Fruit fly (Drosophila melanogaster): ENCODE data around the gene CG33995.

The CG33995 gene

DNA sequence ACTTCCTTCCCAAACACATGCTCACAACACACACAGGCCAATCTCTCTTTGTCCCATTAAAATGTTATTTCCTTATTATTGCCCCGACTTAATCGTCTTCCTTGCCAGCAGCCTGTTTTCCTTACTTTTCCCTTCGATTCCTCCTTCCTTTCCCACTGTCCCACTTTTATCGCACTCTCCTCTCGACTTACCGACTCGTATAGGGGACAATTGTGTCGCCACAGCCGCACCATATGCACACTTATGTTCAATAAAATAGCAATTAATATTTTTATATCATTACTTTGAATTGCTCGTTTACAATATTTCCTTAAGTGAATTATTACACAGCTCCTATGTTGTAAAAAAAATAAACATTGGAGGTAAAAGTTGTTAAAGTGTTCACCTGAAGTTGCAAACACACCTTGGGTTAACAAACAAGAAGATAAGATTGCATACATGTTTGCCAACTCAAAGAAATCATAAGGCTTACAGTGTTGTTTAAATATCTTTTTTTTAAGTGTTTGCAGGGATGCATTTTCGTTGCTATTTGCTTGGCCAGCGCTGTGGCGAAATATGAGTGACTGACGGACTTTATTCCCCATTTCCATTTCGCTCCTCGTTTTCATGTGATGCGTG lies 43.9 kb downstream of the CG33995 start:
- peak; percentile 74 for TF ChIP-seq tai (GFP tag; optimal IDR thresholded peaks at IDR 0.05)
- TF ChIP-seq h (GFP tag; optimal IDR thresholded peaks at IDR 0.05): peak; percentile 80
- peak; percentile 55 for TF ChIP-seq woc (GFP tag; optimal IDR thresholded peaks at IDR 0.05)
- TF ChIP-seq pan (optimal IDR thresholded peaks at IDR 0.05): no peak
- TF ChIP-seq rgr (GFP tag; optimal IDR thresholded peaks at IDR 0.05): peak; percentile 74
- TF ChIP-seq sage (GFP tag; optimal IDR thresholded peaks at IDR 0.05): peak; percentile 46
- TF ChIP-seq N (GFP tag; optimal IDR thresholded peaks at IDR 0.05): no peak
- TF ChIP-seq brk (GFP tag; optimal IDR thresholded peaks at IDR 0.05): peak; percentile 41
- peak; percentile 79 for TF ChIP-seq br (GFP tag; optimal IDR thresholded peaks at IDR 0.05)
- TF ChIP-seq Hnf4 (GFP tag; optimal IDR thresholded peaks at IDR 0.05): peak; percentile 49
- TF ChIP-seq Myc (optimal IDR thresholded peaks at IDR 0.05): no peak
- no peak for TF ChIP-seq Rel (GFP tag; optimal IDR thresholded peaks at IDR 0.05)
- no peak for TF ChIP-seq Rel (tag; optimal IDR thresholded peaks at IDR 0.05)
- peak; percentile 75 for TF ChIP-seq fru (GFP tag; optimal IDR thresholded peaks at IDR 0.05)
- no peak for TF ChIP-seq Vsx2 (GFP tag; optimal IDR thresholded peaks at IDR 0.05; ENCODE audit: partially characterized antibody)
- TF ChIP-seq Jra (GFP tag; optimal IDR thresholded peaks at IDR 0.05): peak; percentile 48
- TF ChIP-seq Mio (GFP tag; optimal IDR thresholded peaks at IDR 0.05): no peak
- peak; percentile 20 for TF ChIP-seq CrebA (GFP tag; optimal IDR thresholded peaks at IDR 0.05; ENCODE audit: borderline replicate concordance)
- peak; percentile 68 for TF ChIP-seq HLH106 (tag; optimal IDR thresholded peaks at IDR 0.05)
- TF ChIP-seq ey (GFP tag; optimal IDR thresholded peaks at IDR 0.05): peak; percentile 73
- TF ChIP-seq lola (GFP tag; optimal IDR thresholded peaks at IDR 0.05): no peak
- peak; percentile 20 for TF ChIP-seq dsf (GFP tag; optimal IDR thresholded peaks at IDR 0.05; ENCODE audit: borderline replicate concordance)
- TF ChIP-seq sv (GFP tag; optimal IDR thresholded peaks at IDR 0.05): peak; percentile 68
- TF ChIP-seq psq (GFP tag; optimal IDR thresholded peaks at IDR 0.05): peak; percentile 70
- TF ChIP-seq Sp1 (GFP tag; optimal IDR thresholded peaks at IDR 0.05): peak; percentile 76
- TF ChIP-seq usp (GFP tag; optimal IDR thresholded peaks at IDR 0.05): no peak
- no peak for TF ChIP-seq Abd-B (GFP tag; optimal IDR thresholded peaks at IDR 0.05)
- TF ChIP-seq foxo (GFP tag; optimal IDR thresholded peaks at IDR 0.05): peak in 1 of 2 experiments; percentile 81
- no peak for TF ChIP-seq jim (GFP tag; optimal IDR thresholded peaks at IDR 0.05)
- no peak for TF ChIP-seq Dif (GFP tag; optimal IDR thresholded peaks at IDR 0.05; ENCODE audit: partially characterized antibody)
- no peak for TF ChIP-seq Hr78 (GFP tag; optimal IDR thresholded peaks at IDR 0.05)
- TF ChIP-seq GATAd (GFP tag; optimal IDR thresholded peaks at IDR 0.05): no peak
- TF ChIP-seq dmrt93B (GFP tag; optimal IDR thresholded peaks at IDR 0.05): peak; percentile 68
- no peak for TF ChIP-seq dl (GFP tag; optimal IDR thresholded peaks at IDR 0.05; ENCODE audit: insufficient read depth in 1 of 2, partially characterized antibody in 2 of 2)
- TF ChIP-seq Dfd (GFP tag; optimal IDR thresholded peaks at IDR 0.05): no peak
- no peak for TF ChIP-seq Hr83 (GFP tag; optimal IDR thresholded peaks at IDR 0.05; ENCODE audit: poor library complexity, severe bottlenecking)
- TF ChIP-seq CG32264 (GFP tag; optimal IDR thresholded peaks at IDR 0.05): peak; percentile 47
- TF ChIP-seq CG9705 (GFP tag; optimal IDR thresholded peaks at IDR 0.05): peak; percentile 29
- peak; percentile 75 for TF ChIP-seq OdsH (GFP tag; optimal IDR thresholded peaks at IDR 0.05)

- TF ChIP-seq psq (GFP tag; optimal IDR thresholded peaks at IDR 0.05) (no peak), N (GFP tag; optimal IDR thresholded peaks at IDR 0.05) (no peak), CrebA (GFP tag; optimal IDR thresholded peaks at IDR 0.05; ENCODE audit: borderline replicate concordance) (no peak), GATAd (GFP tag; optimal IDR thresholded peaks at IDR 0.05) (no peak), Myc (optimal IDR thresholded peaks at IDR 0.05) (no peak), Jra (GFP tag; optimal IDR thresholded peaks at IDR 0.05) (no peak), CG32264 (GFP tag; optimal IDR thresholded peaks at IDR 0.05) (no peak), dsf (GFP tag; optimal IDR thresholded peaks at IDR 0.05; ENCODE audit: borderline replicate concordance) (no peak), CG9705 (GFP tag; optimal IDR thresholded peaks at IDR 0.05) (no peak), jim (GFP tag; optimal IDR thresholded peaks at IDR 0.05) (no peak), sv (GFP tag; optimal IDR thresholded peaks at IDR 0.05) (no peak), Hnf4 (GFP tag; optimal IDR thresholded peaks at IDR 0.05) (no peak), dl (GFP tag; optimal IDR thresholded peaks at IDR 0.05; ENCODE audit: insufficient read depth in 1 of 2, partially characterized antibody in 2 of 2) (no peak), fru (GFP tag; optimal IDR thresholded peaks at IDR 0.05) (no peak), Sp1 (GFP tag; optimal IDR thresholded peaks at IDR 0.05) (no peak), rgr (GFP tag; optimal IDR thresholded peaks at IDR 0.05) (no peak)
These were observed 45.7 kb downstream of the CG33995 start for dm6 chr2L:5088649-5089270.
